Worm (Caenorhabditis elegans) whole organism, L4 larva: ENCODE data around the gene T25E4.2.

ENCODE experiments used
- D1046.2 ChIP-seq: fragments of 200-800 bp; sonication (Bioruptor generic); IDR thresholded peaks from 2 replicates; pipeline ENCODE4 v1.3.6; 2022; ENCODE audit warnings: missing genetic modification characterization, missing compliant biosample characterization
- F10B5.3 ChIP-seq: sonication (generic microtip); optimal IDR thresholded peaks from 2 replicates; lab custom pipeline; 2016; ENCODE audit warnings: mild to moderate bottlenecking, missing genetic modification characterization, missing compliant biosample characterization
- F37D6.2 ChIP-seq: sonication (generic microtip); optimal IDR thresholded peaks from 2 replicates; lab custom pipeline; 2016; ENCODE audit warnings: mild to moderate bottlenecking, missing genetic modification characterization, missing compliant biosample characterization
- F49E8.2 ChIP-seq: sonication (generic microtip); optimal IDR thresholded peaks from 2 replicates; lab custom pipeline; 2016; ENCODE audit warnings: missing compliant biosample characterization, mild to moderate bottlenecking, missing genetic modification characterization, borderline replicate concordance
- R02D3.7 ChIP-seq: fragments of 150-350 bp; sonication (generic microtip); optimal IDR thresholded peaks from 3 replicates; lab custom pipeline; 2014; ENCODE audit warnings: missing biosample characterization, missing genetic modification characterization
- Y105C5A.15 ChIP-seq: fragments of 200-800 bp; sonication (Bioruptor generic); IDR thresholded peaks from 2 replicates; pipeline ENCODE4 v1.3.6; 2022; ENCODE audit warnings: missing genetic modification characterization, missing compliant biosample characterization
- ZK337.2 ChIP-seq: fragments of 200-800 bp; sonication (Bioruptor generic); IDR thresholded peaks from 2 replicates; pipeline ENCODE4 v1.3.6; 2022; ENCODE audit warnings: missing genetic modification reagents, missing genetic modification characterization, missing compliant biosample characterization
- ZK546.5 ChIP-seq, 2 experiments: sonication (generic microtip); optimal IDR thresholded peaks; 2 replicates each; lab custom pipeline; 2017; ENCODE audit warnings: missing biosample characterization in 2 of 2, missing genetic modification characterization in 2 of 2
- aha-1 ChIP-seq: fragments of 150-350 bp; peaks from one replicate; lab custom pipeline; 2014; ENCODE audit warnings: missing biosample characterization, missing genetic modification characterization
- aly-2 ChIP-seq: sonication (generic microtip); optimal IDR thresholded peaks from 2 replicates; lab custom pipeline; 2018; ENCODE audit warnings: missing biosample characterization, missing genetic modification characterization
- ama-1 ChIP-seq: fragments of 150-350 bp; optimal IDR thresholded peaks from 2 replicates; lab custom pipeline; 2014; ENCODE audit warnings: inconsistent platforms, mixed read lengths
- arid-1 ChIP-seq: fragments of 200-800 bp; sonication (Bioruptor generic); conservative IDR thresholded peaks from 2 replicates; pipeline ENCODE4 v1.3.6; 2022; ENCODE audit warnings: missing genetic modification reagents, missing genetic modification characterization, missing compliant biosample characterization
- ceh-20 ChIP-seq: fragments of 200-800 bp; sonication (Bioruptor generic); IDR thresholded peaks from 2 replicates; pipeline ENCODE4 v1.3.6; 2022; ENCODE audit warnings: missing genetic modification reagents, missing genetic modification characterization, missing compliant biosample characterization
- ceh-32 ChIP-seq: sonication (generic microtip); optimal IDR thresholded peaks from 2 replicates; lab custom pipeline; 2016; ENCODE audit warnings: mild to moderate bottlenecking, missing genetic modification characterization, missing compliant biosample characterization; ENCODE audit not compliant: poor library complexity
- ceh-62 ChIP-seq: sonication (generic microtip); optimal IDR thresholded peaks from 2 replicates; lab custom pipeline; 2017; ENCODE audit warnings: missing biosample characterization, missing genetic modification characterization
- ces-1 ChIP-seq: fragments of 150-350 bp; sonication (generic microtip); optimal IDR thresholded peaks from 4 replicates; lab custom pipeline; 2014; ENCODE audit warnings: missing biosample characterization, missing genetic modification reagents, missing genetic modification characterization
- cey-2 ChIP-seq: sonication (generic microtip); optimal IDR thresholded peaks from 3 replicates; lab custom pipeline; 2017; ENCODE audit warnings: missing genetic modification characterization, mild to moderate bottlenecking, missing compliant biosample characterization, antibody characterized with exemption, borderline replicate concordance; ENCODE audit not compliant: insufficient read depth
- daf-12 ChIP-seq: fragments of 150-350 bp; optimal IDR thresholded peaks from 2 replicates; lab custom pipeline; 2014; ENCODE audit warnings: missing biosample characterization, missing genetic modification reagents, missing genetic modification characterization
- daf-8 ChIP-seq: fragments of 200-800 bp; sonication (Bioruptor generic); IDR thresholded peaks from 2 replicates; pipeline ENCODE4 v1.3.6; 2022; ENCODE audit warnings: missing genetic modification characterization, missing compliant biosample characterization
- dmd-9 ChIP-seq: fragments of 200-800 bp; sonication (Bioruptor generic); IDR thresholded peaks from 2 replicates; pipeline ENCODE4 v1.3.6; 2022; ENCODE audit warnings: missing genetic modification reagents, missing genetic modification characterization, missing compliant biosample characterization
- duxl-1 ChIP-seq: sonication (generic microtip); optimal IDR thresholded peaks from 2 replicates; lab custom pipeline; 2016; ENCODE audit warnings: mild to moderate bottlenecking, missing genetic modification characterization, moderate library complexity, missing compliant biosample characterization; ENCODE audit not compliant: poor library complexity
- fos-1 ChIP-seq: fragments of 150-350 bp; optimal IDR thresholded peaks from 2 replicates; lab custom pipeline; 2014; ENCODE audit warnings: missing biosample characterization, missing genetic modification characterization
- gei-8 ChIP-seq: fragments of 200-800 bp; sonication (Bioruptor generic); optimal IDR thresholded peaks from 2 replicates; lab custom pipeline; 2018; ENCODE audit warnings: mild to moderate bottlenecking, missing genetic modification characterization, missing compliant biosample characterization
- jun-1 ChIP-seq: fragments of 150-350 bp; optimal IDR thresholded peaks from 2 replicates; lab custom pipeline; 2014; ENCODE audit warnings: missing biosample characterization, missing genetic modification reagents, missing genetic modification characterization
- lim-7 ChIP-seq: fragments of 200-800 bp; sonication (Bioruptor generic); IDR thresholded peaks from 2 replicates; pipeline ENCODE4 v1.3.6; 2022; ENCODE audit warnings: missing genetic modification characterization, missing compliant biosample characterization
- lin-15B ChIP-seq: fragments of 150-350 bp; sonication (generic microtip); optimal IDR thresholded peaks from 3 replicates; lab custom pipeline; 2014; ENCODE audit warnings: missing biosample characterization, missing genetic modification characterization
- lin-29 ChIP-seq: fragments of 200-800 bp; sonication (Bioruptor generic); IDR thresholded peaks from 2 replicates; pipeline ENCODE4 v1.3.6; 2022; ENCODE audit warnings: missing genetic modification reagents, missing genetic modification characterization, missing compliant biosample characterization
- lin-38 ChIP-seq: fragments of 200-800 bp; sonication (Bioruptor generic); IDR thresholded peaks from 2 replicates; pipeline ENCODE4 v1.3.6; 2022; ENCODE audit warnings: missing genetic modification reagents, missing genetic modification characterization, missing compliant biosample characterization
- lsy-2 ChIP-seq, 2 experiments: fragments of 150-350 bp in 1 of 2; sonication (generic microtip) in 1 of 2; optimal IDR thresholded peaks; 2 replicates each; lab custom pipeline; 2014 to 2017; ENCODE audit warnings: missing biosample characterization in 2 of 2, missing genetic modification characterization in 2 of 2
- mdl-1 ChIP-seq, 2 experiments: fragments of 150-350 bp in 1 of 2; sonication (generic microtip) in 1 of 2; optimal IDR thresholded peaks; 2 replicates each; lab custom pipeline; 2014 to 2017; ENCODE audit warnings: missing biosample characterization in 2 of 2, missing genetic modification characterization in 2 of 2
- mep-1 ChIP-seq: fragments of 150-350 bp; sonication (generic microtip); optimal IDR thresholded peaks from 3 replicates; lab custom pipeline; 2014; ENCODE audit warnings: missing biosample characterization, missing genetic modification characterization
- mes-2 ChIP-seq: sonication (generic microtip); optimal IDR thresholded peaks from 2 replicates; lab custom pipeline; 2016; ENCODE audit warnings: missing genotype, mild to moderate bottlenecking, missing genetic modification characterization, missing compliant biosample characterization; ENCODE audit not compliant: poor library complexity, severe bottlenecking
- mxl-3 ChIP-seq: fragments of 200-800 bp; sonication (Bioruptor generic); optimal IDR thresholded peaks from 2 replicates; lab custom pipeline; 2018; ENCODE audit warnings: mild to moderate bottlenecking, missing genetic modification characterization, missing compliant biosample characterization
- nhr-102 ChIP-seq: sonication (generic microtip); optimal IDR thresholded peaks from 2 replicates; lab custom pipeline; 2016; ENCODE audit warnings: mild to moderate bottlenecking, missing genetic modification characterization, moderate library complexity, missing compliant biosample characterization
- nhr-11 ChIP-seq: fragments of 150-350 bp; optimal IDR thresholded peaks from 2 replicates; lab custom pipeline; 2014; ENCODE audit warnings: missing biosample characterization, missing genetic modification characterization
- nhr-111 ChIP-seq: fragments of 200-800 bp; sonication (Bioruptor generic); optimal IDR thresholded peaks from 2 replicates; lab custom pipeline; 2018; ENCODE audit warnings: mild to moderate bottlenecking, missing genetic modification characterization, missing compliant biosample characterization
- nhr-41 ChIP-seq: fragments of 200-800 bp; sonication (Bioruptor generic); IDR thresholded peaks from 2 replicates; pipeline ENCODE4 v1.3.6; 2022; ENCODE audit warnings: missing genetic modification reagents, missing genetic modification characterization, missing compliant biosample characterization
- nhr-42 ChIP-seq: fragments of 200-800 bp; sonication (Bioruptor generic); IDR thresholded peaks from 2 replicates; pipeline ENCODE4 v1.3.6; 2022; ENCODE audit warnings: missing genetic modification characterization, missing compliant biosample characterization
- nhr-48 ChIP-seq: sonication (generic microtip); optimal IDR thresholded peaks from 2 replicates; lab custom pipeline; 2016; ENCODE audit warnings: mild to moderate bottlenecking, missing genetic modification characterization, missing compliant biosample characterization
- nhr-6 ChIP-seq: fragments of 150-350 bp; optimal IDR thresholded peaks from 2 replicates; lab custom pipeline; 2014; ENCODE audit warnings: missing biosample characterization, missing genetic modification characterization
- nhr-76 ChIP-seq: fragments of 150-350 bp; optimal IDR thresholded peaks from 2 replicates; lab custom pipeline; 2014; ENCODE audit warnings: missing biosample characterization, missing genetic modification characterization
- php-3 ChIP-seq: fragments of 200-800 bp; sonication (Bioruptor generic); IDR thresholded peaks from 2 replicates; pipeline ENCODE4 v1.3.6; 2022; ENCODE audit warnings: missing genetic modification reagents, missing genetic modification characterization, missing compliant biosample characterization
- pqm-1 ChIP-seq: sonication (generic microtip); optimal IDR thresholded peaks from 2 replicates; lab custom pipeline; 2017; ENCODE audit warnings: missing biosample characterization, missing genetic modification characterization
- rbr-2 ChIP-seq: sonication (generic microtip); optimal IDR thresholded peaks from 2 replicates; lab custom pipeline; 2016; ENCODE audit warnings: missing genotype, missing genetic modification characterization, missing compliant biosample characterization
- snpc-4 ChIP-seq: fragments of 150-350 bp; optimal IDR thresholded peaks from 2 replicates; lab custom pipeline; 2014; ENCODE audit warnings: missing biosample characterization, missing genetic modification characterization
- spr-3 ChIP-seq: fragments of 200-800 bp; sonication (Bioruptor generic); optimal IDR thresholded peaks from 2 replicates; lab custom pipeline; 2018; ENCODE audit warnings: mild to moderate bottlenecking, missing genetic modification characterization, missing compliant biosample characterization
- unc-62 ChIP-seq, 3 experiments: fragments of 150-350 bp in 1 of 3; sonication (generic microtip); optimal IDR thresholded peaks in 2 of 3; peaks in 1 of 3; 1 replicate in 1 of 3; 2 replicates in 2 of 3; lab custom pipeline; 2014 to 2017; ENCODE audit warnings: missing biosample characterization in 3 of 3, missing genetic modification characterization in 3 of 3, missing genetic modification reagents in 3 of 3, missing genotype in 1 of 3
- zfp-3 ChIP-seq: fragments of 200-800 bp; sonication (Bioruptor generic); conservative IDR thresholded peaks from 2 replicates; pipeline ENCODE4 v1.3.6; 2022; ENCODE audit warnings: missing genetic modification reagents, missing genetic modification characterization, missing compliant biosample characterization
- ztf-11 ChIP-seq: fragments of 150-350 bp; optimal IDR thresholded peaks from 2 replicates; lab custom pipeline; 2014; ENCODE audit warnings: missing biosample characterization, missing genetic modification characterization
- ztf-7 ChIP-seq: fragments of 150-350 bp; optimal IDR thresholded peaks from 2 replicates; lab custom pipeline; 2014; ENCODE audit warnings: missing biosample characterization, missing genetic modification characterization

Gene T25E4.2

DNA sequence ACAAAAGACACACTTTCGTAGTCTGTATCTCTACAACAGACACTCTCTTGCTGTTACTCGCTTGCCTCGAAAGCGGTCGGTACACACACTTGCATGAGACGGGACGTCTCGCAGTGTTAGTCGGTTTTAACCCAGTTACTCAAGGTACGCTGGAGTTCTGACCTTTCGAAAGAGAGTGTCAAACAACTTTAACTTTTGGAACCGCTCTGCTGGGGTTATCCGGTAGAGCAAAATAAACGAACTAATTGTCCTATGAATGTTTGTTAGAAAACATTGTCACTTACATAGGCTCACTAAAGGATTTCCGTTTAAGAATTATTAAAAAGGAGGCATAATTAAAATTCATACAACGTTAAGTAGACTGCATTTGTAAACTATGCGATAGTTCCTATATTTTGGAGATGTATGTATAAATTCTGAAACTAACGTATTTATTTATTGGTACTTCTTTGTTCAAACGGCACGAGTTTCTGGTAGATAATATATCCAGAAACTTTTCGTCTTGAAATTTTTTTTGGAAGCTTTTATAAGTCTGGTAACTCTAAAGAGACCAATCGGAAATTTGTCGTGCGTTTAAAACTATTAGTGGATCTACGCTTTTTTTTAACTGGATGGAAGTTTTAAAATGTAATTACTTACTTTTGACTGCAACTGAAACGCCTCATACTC, 38.6 kb downstream of the T25E4.2 start (continued):
- TF ChIP-seq lin-15B (peak; percentile 65), daf-12 (tag; lab: Kevin White, UChicago) (no peak), lin-29 (GFP tag; lab: Robert Waterston, UW) (peak; percentile 91), zfp-3 (GFP tag; lab: Robert Waterston, UW) (peak; percentile 94), fos-1 (tag; lab: Kevin White, UChicago) (peak; percentile 77), ztf-11 (tag; lab: Kevin White, UChicago) (peak; percentile 42), pqm-1 (peak; percentile 67), cey-2 (tag; lab: Kevin White, UChicago) (peak; percentile 92), dmd-9 (GFP tag; lab: Robert Waterston, UW) (peak; percentile 98), F37D6.2 (tag; lab: Kevin White, UChicago) (peak; percentile 96), nhr-102 (tag; lab: Kevin White, UChicago) (peak; percentile 97), mes-2 (tag; lab: Kevin White, UChicago) (peak; percentile 97), nhr-42 (GFP tag; lab: Robert Waterston, UW) (peak; percentile 96), D1046.2 (GFP tag; lab: Robert Waterston, UW) (peak; percentile 93), lin-38 (GFP tag; lab: Robert Waterston, UW) (peak; percentile 90), aly-2 (tag; lab: Kevin White, UChicago) (peak; percentile 87), ZK546.5 (tag; optimal IDR thresholded peaks at IDR 0.05; lab: Kevin White, UChicago) (peak; percentile 44 to 74), ZK337.2 (GFP tag; lab: Robert Waterston, UW) (peak; percentile 88), Y105C5A.15 (peak; percentile 83), ama-1 (lab: Kevin White, UChicago) (peak; percentile 100), duxl-1 (tag; lab: Kevin White, UChicago) (peak; percentile 96), F10B5.3 (peak; percentile 93), gei-8 (GFP tag; lab: Kevin White, UChicago) (peak; percentile 95), jun-1 (tag; lab: Kevin White, UChicago) (peak; percentile 97), snpc-4 (tag; lab: Kevin White, UChicago) (peak; percentile 99), R02D3.7 (tag; lab: Kevin White, UChicago) (peak; percentile 44), nhr-6 (peak; percentile 93), mdl-1 (tag; optimal IDR thresholded peaks at IDR 0.05; lab: Kevin White, UChicago) (peak; percentile 84 to 93), ces-1 (GFP tag; lab: Kevin White, UChicago) (peak; percentile 93), arid-1 (peak; percentile 96), nhr-11 (peak; percentile 98), aha-1 (peak; percentile 100), nhr-48 (peak; percentile 95), ztf-7 (peak; percentile 92), nhr-111 (GFP tag; lab: Kevin White, UChicago) (peak; percentile 97), F49E8.2 (peak; percentile 82), rbr-2 (tag; lab: Kevin White, UChicago) (peak; percentile 98), lsy-2 (tag; optimal IDR thresholded peaks at IDR 0.05; lab: Kevin White, UChicago) (peak; percentile 94 to 96), ceh-32 (tag; lab: Kevin White, UChicago) (peak; percentile 89), spr-3 (GFP tag; lab: Kevin White, UChicago) (peak; percentile 99), ceh-20 (peak; percentile 97), ceh-62 (tag; lab: Kevin White, UChicago) (no peak), php-3 (GFP tag; lab: Robert Waterston, UW) (peak; percentile 86), mxl-3 (GFP tag; lab: Kevin White, UChicago) (peak; percentile 90), lim-7 (GFP tag; lab: Robert Waterston, UW) (peak; percentile 78), nhr-41 (peak; percentile 88), unc-62 (GFP tag; optimal IDR thresholded peaks at IDR 0.05 in 1 of 2; lab: Kevin White, UChicago) (peak in 1 of 2 experiments; percentile 100), unc-62 (tag; optimal IDR thresholded peaks at IDR 0.05; lab: Kevin White, UChicago) (peak; percentile 94), daf-8 (peak; percentile 84; the same call in 1 of the 2 replicates), mep-1 (tag; lab: Kevin White, UChicago) (peak; percentile 99), nhr-76 (tag; lab: Kevin White, UChicago) (peak; percentile 46)
